Fruit fly (Drosophila melanogaster): ENCODE data around the gene CG11663.
A peak's percentile ranks its signal among the peaks of the same experiment; 100 is the strongest.

The CG11663 gene

dm6 chrX:927209-927862, 33.1 kb downstream of the CG11663 start, which contains the start of gene Lztr1 (continued):
- peak; percentile 52 for TF ChIP-seq cg (GFP tag; optimal IDR thresholded peaks at IDR 0.05)
- no peak for TF ChIP-seq croc (GFP tag; conservative IDR thresholded peaks at IDR 0.05)
- no peak for TF ChIP-seq Ets65A (GFP tag)
- TF ChIP-seq Dp (GFP tag; optimal IDR thresholded peaks at IDR 0.05) = no peak
- TF ChIP-seq CG14014 (GFP tag; IDR thresholded peaks at IDR 0.05) = no peak
- TF ChIP-seq Bgb (GFP tag; IDR thresholded peaks at IDR 0.05; ENCODE audit: partially characterized antibody) = 0 out of 2 replicates have a peak, but pooled peaks have one; percentile 15
- TF ChIP-seq wek (GFP tag; optimal IDR thresholded peaks at IDR 0.05) = no peak
- TF ChIP-seq CG2889 (GFP tag; IDR thresholded peaks at IDR 0.05) = no peak
- no peak for TF ChIP-seq Aef1 (GFP tag; IDR thresholded peaks at IDR 0.05)
- peak; percentile 3 for TF ChIP-seq sens (GFP tag)
- TF ChIP-seq CG2116 (GFP tag; optimal IDR thresholded peaks at IDR 0.05) = peak; percentile 14
- TF ChIP-seq Nf-YC (tag; optimal IDR thresholded peaks at IDR 0.05) = no peak
- TF ChIP-seq Med (GFP tag) = peak; percentile 69
- no peak for TF ChIP-seq CG6791 (GFP tag; IDR thresholded peaks at IDR 0.05; ENCODE audit: partially characterized antibody)
- peak; percentile 34; the same call in 1 of the 2 replicates for TF ChIP-seq amos (GFP tag; IDR thresholded peaks at IDR 0.05; ENCODE audit: partially characterized antibody)
- no peak for TF ChIP-seq CG30403 (GFP tag; optimal IDR thresholded peaks at IDR 0.05)
- no peak for TF ChIP-seq CG10267 (tag; optimal IDR thresholded peaks at IDR 0.05)
- TF ChIP-seq CG31224 (GFP tag; IDR thresholded peaks at IDR 0.05) = no peak
- no peak for TF ChIP-seq unc-4 (GFP tag; IDR thresholded peaks at IDR 0.05; ENCODE audit: partially characterized antibody)
- TF ChIP-seq BEAF-32 (GFP tag; optimal IDR thresholded peaks at IDR 0.05) = peak; percentile 41
- no peak for TF ChIP-seq CG15479 (GFP tag; optimal IDR thresholded peaks at IDR 0.05)
- peak; percentile 77 for TF ChIP-seq MESR4 (GFP tag; optimal IDR thresholded peaks at IDR 0.05)
- no peak for TF ChIP-seq dimm (GFP tag; IDR thresholded peaks at IDR 0.05)
- no peak for TF ChIP-seq inv (GFP tag; IDR thresholded peaks at IDR 0.05; ENCODE audit: partially characterized antibody)
- no peak for TF ChIP-seq TFAM (GFP tag; optimal IDR thresholded peaks at IDR 0.05)
- no peak for TF ChIP-seq CG1233 (GFP tag; optimal IDR thresholded peaks at IDR 0.05)
- TF ChIP-seq odd (GFP tag; optimal IDR thresholded peaks at IDR 0.05) = no peak
- no peak for TF ChIP-seq gt (GFP tag; IDR thresholded peaks at IDR 0.05)
- peak; percentile 95 for TF ChIP-seq CG15514 (GFP tag; optimal IDR thresholded peaks at IDR 0.05)
- no peak for TF ChIP-seq CG17359 (tag; optimal IDR thresholded peaks at IDR 0.05)
- no peak for TF ChIP-seq CG10959 (GFP tag; IDR thresholded peaks at IDR 0.05)
- no peak for TF ChIP-seq otp (GFP tag; IDR thresholded peaks at IDR 0.05)
- peak; percentile 12 for TF ChIP-seq pzg (GFP tag; optimal IDR thresholded peaks at IDR 0.05)
- TF ChIP-seq CG8089 (GFP tag; optimal IDR thresholded peaks at IDR 0.05) = no peak
- TF ChIP-seq CG3838 (GFP tag; optimal IDR thresholded peaks at IDR 0.05) = no peak
- TF ChIP-seq jing (GFP tag; optimal IDR thresholded peaks at IDR 0.05) = no peak
- TF ChIP-seq Oaz (GFP tag; IDR thresholded peaks at IDR 0.05) = no peak
- no peak for TF ChIP-seq ken (GFP tag; IDR thresholded peaks at IDR 0.05)

DNA sequence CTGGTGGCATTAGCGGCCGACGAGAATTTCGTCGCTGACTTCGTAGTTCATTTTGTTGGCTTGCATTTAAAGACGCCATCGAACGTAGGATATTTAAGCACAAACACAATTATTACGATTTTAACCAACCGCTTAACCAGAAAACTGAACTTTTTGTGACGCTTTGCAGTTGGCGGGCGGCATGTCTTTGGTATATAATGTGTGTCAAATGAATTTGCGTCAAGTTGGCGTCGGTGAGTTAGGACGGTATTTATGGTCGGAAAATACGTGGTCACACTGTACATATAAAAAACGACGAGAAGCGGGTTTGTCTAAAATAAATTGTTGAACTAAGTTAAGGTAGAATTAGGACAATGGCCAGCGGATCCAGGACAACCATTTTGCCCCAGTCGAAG, 33.6 kb downstream of the CG11663 start, which contains the start of the genes CG43867 and MED22:
Gene CG43867, minus strand, starts transcription at position 113 of the 395 bp plus-strand sequence.
Gene MED22, plus strand, starts transcription at position 277 of the 395 bp plus-strand sequence.
- TF ChIP-seq cg (GFP tag; optimal IDR thresholded peaks at IDR 0.05) = peak; percentile 32
- no peak for TF ChIP-seq Ptx1 (GFP tag; IDR thresholded peaks at IDR 0.05)
- no peak for TF ChIP-seq CG15696 (tag; optimal IDR thresholded peaks at IDR 0.05)
- TF ChIP-seq CG9437 (GFP tag; optimal IDR thresholded peaks at IDR 0.05) = no peak
- peak; percentile 1 for TF ChIP-seq CG17186 (GFP tag; optimal IDR thresholded peaks at IDR 0.05)
- TF ChIP-seq CG6272 (GFP tag; IDR thresholded peaks at IDR 0.05) = no peak
- peak; percentile 59 for TF ChIP-seq Dp (GFP tag; optimal IDR thresholded peaks at IDR 0.05)
- no peak for TF ChIP-seq eyg (GFP tag; optimal IDR thresholded peaks at IDR 0.05)
- peak; percentile 35 for TF ChIP-seq pzg (GFP tag; optimal IDR thresholded peaks at IDR 0.05)
- TF ChIP-seq E2f2 (GFP tag; IDR thresholded peaks at IDR 0.05) = peak; percentile 61
- no peak for TF ChIP-seq CG14965 (GFP tag; optimal IDR thresholded peaks at IDR 0.05; ENCODE audit: borderline replicate concordance)
- TF ChIP-seq sob (GFP tag; IDR thresholded peaks at IDR 0.05) = no peak
- peak; percentile 40 for TF ChIP-seq Sin3A (optimal IDR thresholded peaks at IDR 0.05)
- TF ChIP-seq Meics (GFP tag; optimal IDR thresholded peaks at IDR 0.05) = no peak
- no peak for TF ChIP-seq Dek (tag; optimal IDR thresholded peaks at IDR 0.05)
- no peak for TF ChIP-seq HLH54F (GFP tag; optimal IDR thresholded peaks at IDR 0.05)
- TF ChIP-seq Sry-β (GFP tag; optimal IDR thresholded peaks at IDR 0.05) = no peak
